Fruit fly (Drosophila melanogaster): ENCODE data around the gene CG17404.

DNA sequence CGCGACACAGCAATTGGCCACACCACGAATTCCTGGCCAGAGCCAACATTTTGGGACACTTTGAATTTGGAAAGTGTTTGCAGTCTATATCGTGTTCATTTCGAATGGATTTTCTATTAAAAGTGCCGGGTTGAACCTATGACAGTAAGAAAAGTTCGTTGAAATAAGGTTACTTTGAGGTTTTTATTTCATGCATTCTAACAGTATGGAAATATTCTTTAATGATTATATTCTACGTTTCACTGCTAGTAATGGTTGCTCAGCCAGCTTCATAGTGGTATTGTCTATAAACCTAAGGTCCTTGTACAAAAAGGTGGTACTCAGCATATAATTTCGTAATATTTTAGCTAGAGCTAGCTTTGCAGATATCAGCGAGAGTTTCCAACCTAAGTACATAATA is 7.8 kb upstream of the CG17404 start, which contains the start of gene Pglym87:
- no peak for TF ChIP-seq Elba2 (GFP tag; optimal IDR thresholded peaks at IDR 0.05)
- no peak for TF ChIP-seq CG2712 (tag; optimal IDR thresholded peaks at IDR 0.05)
- no peak for TF ChIP-seq Awh (GFP tag; IDR thresholded peaks at IDR 0.05)
- no peak for TF ChIP-seq Dbx (GFP tag; IDR thresholded peaks at IDR 0.05)
- TF ChIP-seq Dip2 (GFP tag; IDR thresholded peaks at IDR 0.05): no peak
- TF ChIP-seq CG12769 (tag; optimal IDR thresholded peaks at IDR 0.05): no peak
- no peak for TF ChIP-seq h (optimal IDR thresholded peaks at IDR 0.05)
- TF ChIP-seq ac (GFP tag; optimal IDR thresholded peaks at IDR 0.05): no peak
